Worm (Caenorhabditis elegans) whole organism, L3 larva: ENCODE results near the gene mig-14.

Experiments used
- aly-2 ChIP-seq: fragments of 150-350 bp; optimal IDR thresholded peaks from 2 replicates; lab custom pipeline; 2014; ENCODE audit warnings: missing biosample characterization, missing genetic modification characterization
- ceh-16 ChIP-seq: sonication (generic microtip); optimal IDR thresholded peaks from 2 replicates; lab custom pipeline; 2017; ENCODE audit warnings: missing biosample characterization, missing genetic modification characterization
- jun-1 ChIP-seq: fragments of 150-350 bp; optimal IDR thresholded peaks from 2 replicates; lab custom pipeline; 2014; ENCODE audit warnings: missing biosample characterization, missing genetic modification reagents, missing genetic modification characterization
- lsy-12 ChIP-seq: sonication (generic microtip); optimal IDR thresholded peaks from 2 replicates; lab custom pipeline; 2016; ENCODE audit warnings: mild to moderate bottlenecking, missing genetic modification characterization, missing compliant biosample characterization
- mdl-1 ChIP-seq: fragments of 150-350 bp; optimal IDR thresholded peaks from 2 replicates; lab custom pipeline; 2014; ENCODE audit warnings: missing biosample characterization, missing genetic modification characterization
- nhr-25 ChIP-seq: sonication (generic microtip); optimal IDR thresholded peaks from 2 replicates; lab custom pipeline; 2017; ENCODE audit warnings: missing biosample characterization, missing genetic modification characterization
- nhr-43 ChIP-seq: sonication (generic microtip); optimal IDR thresholded peaks from 2 replicates; lab custom pipeline; 2016; ENCODE audit warnings: mild to moderate bottlenecking, missing genetic modification characterization, missing compliant biosample characterization; ENCODE audit not compliant: poor library complexity, severe bottlenecking
- nhr-76 ChIP-seq: fragments of 150-350 bp; sonication (generic microtip); optimal IDR thresholded peaks from 5 replicates; lab custom pipeline; 2014; ENCODE audit warnings: missing biosample characterization, missing genetic modification characterization

ce11 chrII:13713239-13713638 lies 28.3 kb upstream of the mig-14 start:
- TF ChIP-seq ceh-16 (tag; lab: Kevin White, UChicago), result no peak
- no peak for TF ChIP-seq nhr-25 (tag; lab: Kevin White, UChicago)
- TF ChIP-seq aly-2 (tag; lab: Kevin White, UChicago), result no peak
- no peak for TF ChIP-seq lsy-12 (tag; lab: Kevin White, UChicago)
- no peak for TF ChIP-seq mdl-1 (tag; lab: Kevin White, UChicago)
- TF ChIP-seq nhr-76 (tag; lab: Kevin White, UChicago), result no peak
- no peak for TF ChIP-seq nhr-43 (tag; lab: Kevin White, UChicago)
- no peak for TF ChIP-seq jun-1
